Fruit fly (Drosophila melanogaster): ENCODE results near the gene Polr3I.

- TF ChIP-seq Crg-1 (GFP tag; optimal IDR thresholded peaks at IDR 0.05) (no peak), pad (GFP tag; optimal IDR thresholded peaks at IDR 0.05) (no peak), CG33017 (tag; optimal IDR thresholded peaks at IDR 0.05) (no peak), CG1620 (GFP tag; optimal IDR thresholded peaks at IDR 0.05) (no peak), kay (GFP tag; ENCODE audit: borderline replicate concordance) (no peak), CG7045 (GFP tag; optimal IDR thresholded peaks at IDR 0.05) (no peak), cnc (optimal IDR thresholded peaks at IDR 0.05) (no peak), CG5204 (GFP tag; optimal IDR thresholded peaks at IDR 0.05) (no peak), Clk (GFP tag; optimal IDR thresholded peaks at IDR 0.05) (no peak)
Observed at dm6 chrX:16854746-16855145, 29.6 kb upstream of the Polr3I start.
